Fruit fly (Drosophila melanogaster) whole organism, wandering third instar larva: ENCODE data around the gene cher.
A peak's percentile ranks its signal among the peaks of the same experiment; 100 is the strongest.

Experiments used
- CrebA ChIP-seq: fragments of 200-800 bp; sonication (Bioruptor generic); optimal IDR thresholded peaks from 2 replicates; lab custom pipeline; 2016; ENCODE audit warnings: missing biosample characterization, mild to moderate bottlenecking, missing genetic modification characterization, borderline replicate concordance
- Dfd ChIP-seq: fragments of >200 bp; optimal IDR thresholded peaks from 2 replicates; lab custom pipeline; 2017; ENCODE audit warnings: missing biosample characterization, missing genetic modification characterization
- GATAd ChIP-seq: sonication (Bioruptor generic); optimal IDR thresholded peaks from 2 replicates; lab custom pipeline; 2016; ENCODE audit warnings: missing biosample characterization, missing genetic modification characterization
- OdsH ChIP-seq: fragments of 200-800 bp; sonication (Bioruptor generic); optimal IDR thresholded peaks from 2 replicates; lab custom pipeline; 2016; ENCODE audit warnings: missing biosample characterization, mild to moderate bottlenecking, missing genetic modification characterization
- dl ChIP-seq, 2 experiments: fragments of 175-275, 200-275 bp in 1 of 2; fragments of 200-275 bp in 1 of 2; sonication (Bioruptor generic); optimal IDR thresholded peaks; lab custom pipeline; 2018; ENCODE audit warnings: mild to moderate bottlenecking in 2 of 2, missing biosample characterization in 2 of 2, missing genetic modification characterization in 2 of 2, moderate library complexity in 2 of 2; ENCODE audit not compliant: partially characterized antibody in 2 of 2, insufficient read depth in 1 of 2
- dmrt93B ChIP-seq: fragments of 200-800 bp; sonication (Bioruptor generic); optimal IDR thresholded peaks from 2 replicates; lab custom pipeline; 2018; ENCODE audit warnings: missing biosample characterization, mild to moderate bottlenecking, missing genetic modification characterization
- fru ChIP-seq: fragments of 200-800 bp; sonication (Bioruptor generic); optimal IDR thresholded peaks from 3 replicates; lab custom pipeline; 2016; ENCODE audit warnings: missing biosample characterization, mild to moderate bottlenecking, missing genetic modification characterization
- h ChIP-seq: fragments of 200-800 bp; sonication (Bioruptor generic); optimal IDR thresholded peaks from 3 replicates; lab custom pipeline; 2016; ENCODE audit warnings: missing biosample characterization, mild to moderate bottlenecking, missing genetic modification characterization
- pan ChIP-seq: fragments of >200 bp; optimal IDR thresholded peaks from 2 replicates; lab custom pipeline; 2017
- psq ChIP-seq: fragments of 200-800 bp; sonication (Bioruptor generic); optimal IDR thresholded peaks from 3 replicates; lab custom pipeline; 2017; ENCODE audit warnings: missing biosample characterization, mild to moderate bottlenecking, missing genetic modification characterization, moderate library complexity
- tai ChIP-seq: sonication (Bioruptor generic); optimal IDR thresholded peaks from 2 replicates; lab custom pipeline; 2016; ENCODE audit warnings: missing biosample characterization, missing genetic modification characterization

- TF ChIP-seq pan (lab: Kevin White, UChicago) (no peak), h (GFP tag; lab: Kevin White, UChicago) (no peak), psq (no peak), OdsH (no peak), fru (GFP tag; lab: Kevin White, UChicago) (no peak), GATAd (no peak), dl (GFP tag; optimal IDR thresholded peaks at IDR 0.05; lab: Kevin White, UChicago; ENCODE audit: insufficient read depth in 1 of 2, partially characterized antibody in 2 of 2) (peak in 1 of 2 experiments; percentile 27), Dfd (GFP tag; lab: Kevin White, UChicago) (no peak), dmrt93B (GFP tag; lab: Kevin White, UChicago) (no peak), tai (GFP tag; lab: Kevin White, UChicago) (no peak), CrebA (no peak)
These were observed 65.4 kb downstream of the cher start for dm6 chr3R:17059811-17060169.
